Fruit fly (Drosophila melanogaster) ovary, adult (tissue): ENCODE results near the gene CanA-14F.

ENCODE experiments used
- CG17801 ChIP-seq: fragments of 200-800 bp; optimal IDR thresholded peaks from 2 replicates; lab custom pipeline; 2019; ENCODE audit warnings: missing biosample characterization, mild to moderate bottlenecking, missing genetic modification characterization, moderate library complexity; ENCODE audit not compliant: partially characterized antibody

The CanA-14F gene

DNA sequence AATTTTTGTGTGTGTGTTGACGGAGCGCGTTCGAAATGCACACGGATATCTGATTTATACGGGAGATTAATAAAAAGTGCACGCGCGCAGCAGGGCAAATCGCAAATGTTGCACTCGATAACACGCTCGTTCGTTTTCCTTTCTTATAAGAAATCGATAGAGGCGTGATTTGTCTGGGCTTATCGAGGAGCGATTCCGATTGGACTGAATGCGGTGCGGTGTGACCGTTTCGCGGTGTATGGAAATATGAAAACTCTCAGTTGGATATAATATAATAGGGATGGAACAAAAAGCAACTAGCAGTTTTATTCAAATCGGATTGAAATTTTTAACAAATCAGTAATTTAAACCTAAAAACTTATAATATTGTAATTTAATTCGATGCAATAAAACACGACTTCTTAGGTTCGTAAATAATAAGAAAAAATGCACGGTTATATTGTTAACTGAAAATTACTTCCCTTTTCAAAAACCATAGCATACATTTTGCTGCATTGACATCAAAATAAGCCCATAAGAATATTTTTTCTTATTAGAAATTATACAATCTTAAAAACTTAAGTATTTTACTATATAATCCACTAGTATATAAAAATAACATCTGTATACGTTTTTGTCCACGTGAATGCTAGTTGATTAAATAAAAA, at the start of gene CanA-14F:
Gene CanA-14F (minus strand): TSS at position 152 of the 647 bp plus-strand sequence.
- no peak for TF ChIP-seq CG17801

DNA sequence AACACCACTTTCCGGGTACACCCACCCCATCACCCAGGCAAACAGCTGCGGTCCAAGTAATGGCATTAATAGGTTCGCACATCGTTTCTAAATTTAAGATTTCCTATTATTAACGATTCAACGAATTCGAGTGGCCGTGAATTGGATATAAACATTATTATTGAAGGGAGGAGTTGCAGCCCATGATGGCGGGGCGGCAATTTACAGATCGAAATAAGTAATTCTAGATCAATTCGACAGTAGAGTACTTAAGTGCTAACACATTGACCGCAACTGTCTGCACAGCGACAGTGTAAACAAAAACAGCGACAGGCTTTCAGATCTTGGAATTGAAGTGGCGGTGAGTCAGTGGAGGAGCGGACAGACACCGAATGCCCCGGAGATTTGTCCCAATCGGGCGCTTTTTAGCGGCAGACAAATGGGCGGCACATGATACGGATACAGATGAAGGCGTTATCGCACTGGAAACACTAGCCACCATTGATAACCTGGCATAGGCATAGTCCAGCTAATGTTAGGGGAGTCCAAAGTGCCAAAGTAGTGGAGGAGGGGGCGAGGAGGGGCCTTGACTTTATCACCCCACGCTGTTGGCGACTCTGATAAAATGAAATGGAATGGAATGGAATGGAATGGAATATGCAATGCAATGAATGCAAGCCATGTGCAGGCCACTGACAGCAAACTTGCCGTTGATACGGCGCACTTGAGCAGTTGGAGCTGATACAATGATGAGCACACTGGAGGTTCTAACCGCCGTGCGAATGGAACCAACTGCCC, 46.4 kb upstream of the CanA-14F start:
- TF ChIP-seq CG17801 = no peak

DNA sequence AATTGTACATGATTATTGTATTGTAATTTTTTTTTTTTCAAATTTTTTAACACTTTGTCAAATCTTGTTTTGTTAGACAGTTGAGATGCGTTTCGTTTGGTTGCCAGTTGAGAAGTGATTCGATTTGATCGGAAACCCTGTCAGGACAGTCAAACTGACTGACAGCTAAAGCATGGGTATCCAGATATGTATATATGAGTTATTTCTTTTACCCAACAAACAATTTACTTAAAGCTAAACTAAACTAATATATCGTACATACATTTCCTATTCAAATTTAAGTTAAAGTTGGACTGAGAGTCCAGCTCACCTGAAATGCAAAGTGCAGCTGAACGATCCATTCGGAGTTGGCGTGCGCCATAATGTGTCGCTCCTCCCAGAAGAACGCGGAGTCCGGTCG, 45.2 kb upstream of the CanA-14F start, which contains the start of gene CG9777:
Gene CG9777 (minus strand): TSS at position 101 of the 400 bp plus-strand sequence.
- no peak for TF ChIP-seq CG17801

DNA sequence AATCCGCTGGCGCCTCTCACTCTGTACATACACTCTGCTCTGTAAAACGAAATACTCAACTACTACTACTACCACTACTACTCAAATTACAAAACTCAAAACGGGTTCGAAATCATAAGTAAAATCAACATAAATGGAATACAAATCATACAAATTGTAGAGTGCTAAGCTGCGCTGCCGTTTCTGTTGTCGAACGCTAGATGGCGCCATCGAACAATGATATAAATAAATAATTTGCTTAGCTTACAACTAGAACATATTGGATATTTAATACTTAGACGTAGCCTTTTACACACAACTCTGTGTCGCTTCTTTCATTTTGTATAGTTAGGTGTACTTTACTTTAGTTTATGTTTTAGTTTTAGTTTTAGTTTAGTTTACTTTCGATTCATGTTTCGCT, 37.5 kb upstream of the CanA-14F start:
- no peak for TF ChIP-seq CG17801

DNA sequence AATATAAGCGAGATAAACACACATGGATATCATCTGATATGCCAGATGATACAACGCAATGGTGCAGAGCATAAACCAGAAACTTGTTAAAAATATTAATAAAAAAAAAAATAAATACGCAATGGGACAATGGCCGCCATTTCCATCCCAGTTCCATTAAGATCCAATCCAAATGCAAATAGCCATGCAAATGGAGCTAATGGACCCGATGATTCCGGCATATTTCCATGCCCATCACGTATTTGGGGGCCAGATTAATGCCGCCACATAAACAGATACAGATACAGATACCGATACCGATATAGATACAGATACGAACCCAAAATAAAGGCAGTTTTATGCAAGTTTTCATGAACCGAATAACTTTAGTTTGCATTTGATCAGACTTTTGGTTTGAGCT, 36.6 kb upstream of the CanA-14F start:
- no peak for TF ChIP-seq CG17801

DNA sequence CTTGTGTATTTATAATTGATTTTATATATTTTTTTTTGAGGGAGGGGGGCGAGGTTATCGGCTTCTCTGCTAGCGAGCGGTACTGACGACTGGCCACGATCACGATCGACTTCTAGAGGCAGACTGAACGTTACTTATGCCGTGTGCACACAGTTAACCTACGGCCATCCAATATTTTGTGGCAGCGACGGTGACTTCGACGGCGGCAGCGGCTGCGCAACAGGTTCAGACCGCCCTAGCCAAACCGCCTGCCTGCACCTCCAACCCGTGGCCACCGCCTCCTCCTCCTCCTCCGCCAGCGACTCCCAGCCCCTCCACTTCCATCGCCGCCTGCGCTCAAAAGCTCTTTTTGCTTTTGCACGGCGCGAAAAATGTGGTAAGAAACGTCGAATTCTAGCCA, 34.5 kb upstream of the CanA-14F start, which contains the start of gene CG9782:
Gene CG9782 (minus strand): TSS at position 128 of the 400 bp plus-strand sequence.
- TF ChIP-seq CG17801 = no peak

DNA sequence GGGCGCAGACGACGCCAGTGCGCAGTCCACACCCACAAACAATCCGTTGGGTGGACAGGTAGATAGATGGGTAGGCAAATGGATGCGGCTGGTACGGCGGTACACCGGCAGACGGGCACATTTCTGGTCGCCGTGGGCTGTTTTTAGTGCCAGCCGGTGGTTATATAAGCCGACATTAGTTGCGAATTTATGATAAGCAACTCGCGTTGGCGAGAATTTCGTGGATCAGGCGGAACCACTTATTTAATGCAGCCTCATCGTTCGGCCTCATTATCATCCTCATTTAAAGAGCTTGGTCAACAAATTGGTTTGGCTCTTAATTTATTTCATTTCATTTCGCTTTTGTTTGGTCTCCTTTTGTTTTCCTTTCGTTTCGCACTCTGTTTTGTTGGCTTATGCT, 31.8 kb upstream of the CanA-14F start:
- TF ChIP-seq CG17801 = no peak

DNA sequence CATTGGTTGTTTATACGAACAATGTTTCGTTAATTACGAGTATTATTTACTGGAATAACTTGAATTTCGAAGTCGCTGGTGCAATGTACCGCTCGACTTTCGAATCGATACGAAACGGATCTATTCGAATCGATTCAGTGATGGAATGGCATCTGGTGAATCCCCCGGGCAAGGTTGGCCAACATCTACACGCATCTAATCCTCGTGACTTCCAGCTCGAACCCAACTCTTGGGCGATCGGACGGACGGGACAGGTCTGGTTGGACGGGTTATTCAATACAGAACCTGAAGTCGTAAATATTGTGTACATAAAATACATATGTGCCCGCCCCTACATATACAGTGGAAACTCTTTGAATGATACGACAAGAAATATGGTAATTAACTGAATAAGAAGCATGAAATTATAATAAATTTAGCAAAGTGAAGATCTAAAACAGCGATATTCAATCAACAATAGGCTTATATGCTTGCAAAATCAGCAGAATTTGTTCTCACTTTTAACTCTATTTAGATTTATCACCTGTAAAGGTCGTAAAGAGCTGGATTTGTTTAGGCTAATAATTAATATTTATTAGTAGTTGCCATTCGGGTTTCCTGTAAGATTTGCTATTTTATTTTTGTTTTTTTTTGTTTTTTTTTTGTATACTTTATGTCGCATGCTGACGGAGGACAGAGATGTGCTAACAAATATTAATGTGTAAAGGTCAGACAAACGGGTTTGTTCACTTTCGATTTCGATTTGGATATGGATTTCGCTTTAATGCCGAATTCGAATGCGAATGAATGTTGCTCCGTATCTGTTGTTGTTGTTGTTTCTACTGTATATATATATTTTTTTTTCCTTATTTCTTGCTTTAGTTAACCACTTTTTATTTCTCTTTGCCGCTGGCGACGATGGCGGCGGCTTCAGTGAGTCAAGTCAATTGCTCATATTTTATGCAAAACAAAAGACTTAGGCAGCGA, 30.1 kb upstream of the CanA-14F start:
- TF ChIP-seq CG17801 = no peak

DNA sequence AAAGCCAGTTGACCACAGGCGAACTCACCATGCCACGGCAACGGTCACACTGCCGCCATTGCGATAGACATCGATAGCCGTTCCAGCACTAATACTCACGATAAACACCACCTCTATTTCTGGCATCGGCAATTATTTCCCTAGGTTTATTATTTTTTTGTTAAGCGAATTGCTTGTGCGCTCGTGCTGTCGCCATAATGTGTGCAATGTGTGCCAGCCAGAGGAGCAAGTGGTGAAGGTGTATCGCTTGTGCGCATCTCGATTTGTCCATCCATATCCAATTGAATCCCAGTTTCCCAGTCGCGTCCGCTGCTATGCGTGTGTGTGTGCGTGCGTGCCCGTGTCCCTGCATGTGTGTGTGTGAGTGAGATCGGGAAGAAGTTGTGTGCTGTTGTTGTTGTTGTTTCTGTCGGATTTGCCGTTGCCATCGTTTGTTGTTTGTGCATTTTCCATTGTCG, 23.7 kb upstream of the CanA-14F start, which contains the start of gene mbt:
Gene mbt (plus strand): TSS at position 85 of the 458 bp plus-strand sequence.
- peak; percentile 7 for TF ChIP-seq CG17801

DNA sequence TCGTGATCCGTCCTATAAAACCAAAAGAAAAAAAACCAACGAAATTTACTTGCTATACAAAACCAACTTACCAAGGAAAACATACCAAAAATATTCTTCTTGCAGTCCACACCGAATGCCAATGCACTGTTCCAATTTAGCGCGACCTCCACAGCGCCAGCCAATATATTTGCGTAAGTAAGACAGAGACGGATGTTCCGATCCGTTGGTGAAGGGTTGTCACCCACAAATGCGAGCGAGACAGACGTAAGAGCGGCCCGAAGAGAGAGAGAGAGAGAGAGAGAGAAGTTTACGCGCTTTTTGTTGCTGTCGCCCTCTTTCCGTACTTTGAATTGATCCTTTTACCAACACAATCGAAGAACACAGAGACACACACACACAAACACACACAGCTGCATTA, 20.9 kb upstream of the CanA-14F start:
- TF ChIP-seq CG17801 = no peak

DNA sequence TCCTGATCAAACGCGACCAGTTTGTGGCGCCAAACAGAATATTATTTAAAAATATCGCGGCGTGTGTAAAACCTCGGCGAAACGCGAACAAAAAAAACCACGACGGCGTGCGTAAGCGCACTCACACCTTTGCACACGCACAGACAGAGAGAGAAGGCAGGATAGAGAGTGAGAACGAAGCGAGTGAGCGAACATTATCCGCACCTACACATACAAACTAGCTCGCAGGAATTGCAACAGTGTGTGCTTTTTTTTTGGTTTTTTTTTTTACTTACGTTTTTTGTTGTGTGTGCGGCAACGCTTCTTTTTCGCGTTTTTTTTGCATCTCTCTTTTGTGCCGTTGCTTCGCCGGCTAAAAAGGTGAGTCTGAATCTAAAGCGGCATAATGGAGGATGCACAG, 12.8 kb upstream of the CanA-14F start:
- TF ChIP-seq CG17801 = no peak

DNA sequence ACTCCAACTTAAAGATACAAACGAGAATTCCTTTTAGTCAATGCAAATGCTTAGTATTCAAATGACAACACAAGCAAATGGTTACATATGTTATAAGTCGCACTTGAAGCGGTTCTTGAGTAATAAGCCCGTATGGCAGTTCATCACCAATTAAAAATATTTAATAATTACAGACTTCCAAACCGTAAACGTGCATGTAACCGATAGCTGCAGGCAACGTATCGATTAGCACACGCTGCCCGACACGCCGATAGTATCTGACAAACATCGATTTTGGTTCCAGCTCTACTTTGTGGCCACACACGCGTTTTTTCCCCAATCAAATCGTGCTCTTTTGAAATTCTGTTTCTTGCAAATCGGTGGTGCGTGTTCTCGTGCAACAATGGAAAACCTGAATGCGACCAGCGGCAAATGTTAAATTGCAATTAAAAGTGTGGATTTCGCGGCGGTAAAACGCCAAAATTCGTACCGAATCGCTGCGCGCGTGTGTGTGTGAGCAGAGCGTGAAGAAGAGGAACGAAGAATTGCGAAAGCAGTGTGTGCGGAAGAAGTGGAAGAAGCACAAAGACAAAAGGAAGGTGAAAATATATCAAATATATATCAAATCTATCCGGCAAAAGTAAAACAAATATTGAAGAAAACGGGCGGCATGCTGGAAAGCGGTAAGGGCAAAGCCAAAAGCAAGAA, 12.1 kb upstream of the CanA-14F start, which contains the start of the genes CG9784 and Nup153:
Gene CG9784 (minus strand): TSS at position 238 of the 687 bp plus-strand sequence.
Gene Nup153 (plus strand): TSS at position 264 of the 687 bp plus-strand sequence.
- TF ChIP-seq CG17801 = peak; percentile 60

DNA sequence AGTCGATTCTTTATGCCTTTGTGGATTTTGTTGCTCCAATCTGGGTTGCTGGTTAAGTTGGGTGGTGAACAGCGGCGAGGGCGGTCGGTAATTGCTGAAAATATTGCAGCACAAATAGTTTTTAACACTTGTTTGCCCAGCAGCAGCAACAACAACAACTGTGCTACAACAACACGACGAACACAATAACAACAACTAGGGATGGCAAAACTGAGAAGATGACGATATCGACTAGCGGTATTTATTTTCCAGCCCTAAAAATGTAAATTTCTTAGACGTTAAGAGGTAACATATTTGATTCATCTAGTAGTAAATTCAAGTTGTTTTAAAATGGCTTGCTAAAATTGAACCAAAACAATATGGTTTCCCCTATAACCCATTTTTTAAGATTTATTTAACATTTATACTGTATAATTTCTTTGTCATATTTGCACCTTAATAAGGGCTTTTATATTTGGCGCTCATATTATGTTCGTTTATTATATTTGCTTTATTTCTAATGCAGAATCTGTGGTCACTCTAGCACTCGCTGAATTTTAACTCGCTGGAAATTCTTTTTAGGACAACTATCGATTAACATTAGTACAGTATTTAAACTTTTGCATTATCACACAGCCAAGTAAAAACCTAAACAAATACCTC, 11.5 kb upstream of the CanA-14F start:
- TF ChIP-seq CG17801 = peak; percentile 23

DNA sequence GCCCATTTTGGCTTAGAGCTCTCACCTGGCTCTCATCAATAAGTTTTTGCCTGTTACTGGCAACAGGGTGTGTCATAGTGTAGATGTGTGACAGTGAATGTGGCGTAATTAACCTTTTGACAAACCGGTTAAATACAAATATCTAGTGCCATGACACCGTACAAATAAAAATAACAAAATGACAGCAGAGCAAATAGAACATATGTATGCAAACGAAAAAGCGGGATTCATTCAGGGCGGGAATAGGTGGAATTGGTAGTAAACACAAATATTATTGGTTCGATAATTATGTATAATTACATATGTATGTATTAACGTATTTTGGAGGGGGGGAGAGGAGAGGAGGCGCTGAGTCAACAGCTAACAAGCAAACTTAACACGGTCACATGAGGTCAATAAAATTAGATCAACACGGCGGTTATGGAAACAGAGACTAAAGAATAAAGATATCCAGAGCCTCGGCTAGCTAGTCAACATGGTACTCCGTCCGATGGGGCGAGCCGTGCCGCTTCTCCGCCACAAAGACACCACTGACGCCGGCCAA, 9.3 kb upstream of the CanA-14F start:
- TF ChIP-seq CG17801 = no peak

DNA sequence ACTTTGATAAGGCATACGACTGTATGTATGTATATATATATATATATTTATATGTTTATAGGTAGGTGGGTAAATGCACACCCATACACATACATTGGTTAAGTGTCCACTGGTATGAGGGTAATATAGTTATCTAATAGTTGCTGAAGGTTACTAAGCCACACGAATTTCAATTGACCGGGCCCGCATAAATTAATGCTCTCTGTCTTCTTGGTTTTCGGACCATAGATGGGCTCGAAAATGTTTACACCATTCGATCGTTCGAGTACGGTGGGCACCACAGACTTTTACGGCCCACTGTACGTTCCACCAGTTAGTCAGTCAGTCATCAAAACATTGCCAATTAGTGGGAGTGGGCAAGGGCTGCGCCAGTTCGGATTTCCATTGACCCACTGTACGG, 8.4 kb upstream of the CanA-14F start:
- TF ChIP-seq CG17801 = no peak
